Fruit fly (Drosophila melanogaster) whole organism, pupa: ENCODE data around the gene CG5440.

Experiments used
- CG14655 ChIP-seq: fragments of 200-800 bp; sonication (Bioruptor generic); optimal IDR thresholded peaks from 3 replicates; lab custom pipeline; 2017; ENCODE audit warnings: mild to moderate bottlenecking, missing biosample characterization, missing genetic modification reagents, missing genetic modification characterization
- CG32121 ChIP-seq: fragments of 200-800 bp; sonication (Bioruptor generic); IDR thresholded peaks from 2 replicates; pipeline ENCODE4 v1.3.6; 2022; ENCODE audit warnings: missing biosample characterization, missing genetic modification characterization
- CG8159 ChIP-seq: fragments of 200-800 bp; sonication (Bioruptor generic); optimal IDR thresholded peaks from 3 replicates; lab custom pipeline; 2018; ENCODE audit warnings: missing biosample characterization, mild to moderate bottlenecking, missing genetic modification characterization, moderate library complexity
- CG8301 ChIP-seq: fragments of 200-800 bp; sonication (Bioruptor generic); optimal IDR thresholded peaks from 2 replicates; lab custom pipeline; 2018; ENCODE audit warnings: missing biosample characterization, mild to moderate bottlenecking, missing genetic modification characterization
- Pif1A ChIP-seq: fragments of 200-800 bp; sonication (Bioruptor generic); optimal IDR thresholded peaks from 3 replicates; lab custom pipeline; 2016; ENCODE audit warnings: missing biosample characterization, missing genetic modification characterization
- Pif1B ChIP-seq: fragments of 200-800 bp; sonication (Bioruptor generic); optimal IDR thresholded peaks from 3 replicates; lab custom pipeline; 2016; ENCODE audit warnings: missing biosample characterization, missing genetic modification characterization
- fd96Ca ChIP-seq: fragments of 200-800 bp; sonication (Bioruptor generic); IDR thresholded peaks from 3 replicates; pipeline ENCODE4 v1.3.6; 2022; ENCODE audit warnings: missing biosample characterization, missing genetic modification characterization
- gl ChIP-seq: fragments of 200-800 bp; sonication (Bioruptor generic); optimal IDR thresholded peaks from 2 replicates; lab custom pipeline; 2018; ENCODE audit warnings: missing biosample characterization, mild to moderate bottlenecking, missing genetic modification characterization

DNA sequence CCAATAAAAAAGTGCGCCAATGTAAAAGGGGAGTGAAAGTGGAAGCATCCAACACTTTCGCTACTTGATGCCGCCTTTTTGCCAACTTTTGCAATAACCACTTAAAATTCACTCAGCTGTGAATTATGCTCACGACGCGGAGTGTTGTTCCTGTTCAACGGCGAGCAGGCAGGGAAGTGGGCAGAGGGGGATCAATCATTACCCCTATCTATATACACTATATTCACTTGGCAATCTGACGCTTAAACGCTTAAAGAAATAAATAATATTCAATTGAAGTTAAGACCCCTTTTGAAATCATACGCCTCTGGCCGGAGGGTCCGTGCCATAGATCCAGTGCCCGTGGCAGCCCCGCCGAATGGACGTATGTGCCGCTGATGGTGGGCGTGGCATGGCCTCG, 18.6 kb upstream of the CG5440 start:
- TF ChIP-seq CG32121 (peak; percentile 19; the same call in 1 of the 2 replicates), Pif1A (GFP tag; lab: Kevin White, UChicago) (no peak), CG14655 (GFP tag; lab: Kevin White, UChicago) (peak; percentile 23), fd96Ca (peak; percentile 72; the same call in 2 of the 3 replicates), gl (tag; lab: Kevin White, UChicago) (no peak), Pif1B (GFP tag; lab: Kevin White, UChicago) (no peak), CG8301 (tag; lab: Kevin White, UChicago) (no peak), CG8159 (tag; lab: Kevin White, UChicago) (peak; percentile 15)
